Worm (Caenorhabditis elegans) whole organism, young adult: ENCODE measurements around the gene srw-108.

Experiments used
- C06A6.2 ChIP-seq: fragments of 200-800 bp; sonication (Bioruptor generic); conservative IDR thresholded peaks from 2 replicates; pipeline ENCODE4 v1.3.6; 2022; ENCODE audit warnings: missing genetic modification characterization, missing compliant biosample characterization
- F23B12.7 ChIP-seq: sonication (generic microtip); optimal IDR thresholded peaks from 2 replicates; lab custom pipeline; 2017; ENCODE audit warnings: missing genetic modification characterization, mild to moderate bottlenecking, missing compliant biosample characterization, antibody characterized with exemption, moderate library complexity; ENCODE audit not compliant: insufficient read depth
- F55B11.4 ChIP-seq: sonication (generic microtip); optimal IDR thresholded peaks from 2 replicates; lab custom pipeline; 2016; ENCODE audit warnings: missing compliant biosample characterization, missing genetic modification characterization, borderline replicate concordance; ENCODE audit not compliant: insufficient read depth
- F57A8.1 ChIP-seq: fragments of 200-800 bp; sonication (Bioruptor generic); optimal IDR thresholded peaks from 2 replicates; lab custom pipeline; 2018; ENCODE audit warnings: mild to moderate bottlenecking, missing genetic modification characterization, moderate library complexity, missing compliant biosample characterization
- F57C9.4 ChIP-seq: sonication (generic microtip); optimal IDR thresholded peaks from 2 replicates; lab custom pipeline; 2017; ENCODE audit warnings: mild to moderate bottlenecking, missing genetic modification characterization, missing compliant biosample characterization
- K12H6.12 ChIP-seq: fragments of 200-800 bp; sonication (Bioruptor generic); optimal IDR thresholded peaks from 2 replicates; lab custom pipeline; 2018; ENCODE audit warnings: mild to moderate bottlenecking, missing genetic modification characterization, missing compliant biosample characterization
- T07F8.4 ChIP-seq: sonication (generic microtip); optimal IDR thresholded peaks from 2 replicates; lab custom pipeline; 2016; ENCODE audit warnings: mild to moderate bottlenecking, missing genetic modification characterization, moderate library complexity, missing compliant biosample characterization
- Y67H2A.10 ChIP-seq: fragments of 200-800 bp; sonication (Bioruptor generic); conservative IDR thresholded peaks from 2 replicates; pipeline ENCODE4 v1.3.6; 2022; ENCODE audit warnings: missing genetic modification reagents, missing genetic modification characterization, missing compliant biosample characterization
- ama-1 ChIP-seq, 3 experiments: fragments of 150-350 bp in 1 of 3; sonication (generic microtip) in 2 of 3; optimal IDR thresholded peaks; 2 replicates each; lab custom pipeline; 2014 to 2018; ENCODE audit warnings: missing biosample characterization in 2 of 3, missing genetic modification characterization in 2 of 3, missing genetic modification reagents in 2 of 3
- aptf-3 ChIP-seq: fragments of 200-800 bp; sonication (Bioruptor generic); IDR thresholded peaks from 2 replicates; pipeline ENCODE4 v1.3.6; 2022; ENCODE audit warnings: missing genetic modification characterization, missing compliant biosample characterization
- atf-7 ChIP-seq: sonication (generic microtip); optimal IDR thresholded peaks from 2 replicates; lab custom pipeline; 2017; ENCODE audit warnings: mild to moderate bottlenecking, missing genetic modification characterization, missing compliant biosample characterization
- attf-5 ChIP-seq: fragments of 200-800 bp; sonication (Bioruptor generic); optimal IDR thresholded peaks from 2 replicates; lab custom pipeline; 2018; ENCODE audit warnings: mild to moderate bottlenecking, missing genetic modification characterization, missing compliant biosample characterization
- bed-1 ChIP-seq: fragments of 200-800 bp; sonication (Bioruptor generic); IDR thresholded peaks from 2 replicates; pipeline ENCODE4 v1.3.6; 2022; ENCODE audit warnings: missing genetic modification reagents, missing genetic modification characterization, missing compliant biosample characterization
- bed-2 ChIP-seq: fragments of 200-800 bp; sonication (Bioruptor generic); IDR thresholded peaks from 2 replicates; pipeline ENCODE4 v1.3.6; 2022; ENCODE audit warnings: missing genetic modification reagents, missing genetic modification characterization, missing compliant biosample characterization
- cebp-2 ChIP-seq: fragments of 200-800 bp; sonication (Bioruptor generic); IDR thresholded peaks from 2 replicates; pipeline ENCODE4 v1.3.6; 2022; ENCODE audit warnings: missing genetic modification characterization, missing compliant biosample characterization
- ceh-79 ChIP-seq: sonication (generic microtip); optimal IDR thresholded peaks from 2 replicates; lab custom pipeline; 2017; ENCODE audit warnings: mild to moderate bottlenecking, missing genetic modification characterization, missing compliant biosample characterization
- dox-1 ChIP-seq: fragments of 200-800 bp; sonication (Bioruptor generic); IDR thresholded peaks from 2 replicates; pipeline ENCODE4 v1.3.6; 2022; ENCODE audit warnings: missing genetic modification reagents, missing genetic modification characterization, missing compliant biosample characterization
- dpff-1 ChIP-seq: sonication (generic microtip); optimal IDR thresholded peaks from 2 replicates; lab custom pipeline; 2017; ENCODE audit warnings: mild to moderate bottlenecking, missing genetic modification characterization, missing compliant biosample characterization
- efl-1 ChIP-seq: fragments of 150-350 bp; optimal IDR thresholded peaks from 2 replicates; lab custom pipeline; 2014; ENCODE audit warnings: missing biosample characterization, missing genetic modification reagents, missing genetic modification characterization
- egrh-3 ChIP-seq: fragments of 200-800 bp; sonication (Bioruptor generic); IDR thresholded peaks from 2 replicates; pipeline ENCODE4 v1.3.6; 2022; ENCODE audit warnings: missing genetic modification reagents, missing genetic modification characterization, missing compliant biosample characterization
- fkh-3 ChIP-seq: sonication (generic microtip); optimal IDR thresholded peaks from 2 replicates; lab custom pipeline; 2016; ENCODE audit warnings: mild to moderate bottlenecking, missing genetic modification characterization, missing compliant biosample characterization
- gei-17 ChIP-seq: fragments of 200-800 bp; sonication (Bioruptor generic); optimal IDR thresholded peaks from 2 replicates; lab custom pipeline; 2018; ENCODE audit warnings: mild to moderate bottlenecking, missing genetic modification characterization, missing compliant biosample characterization
- hlh-12 ChIP-seq: sonication (generic microtip); optimal IDR thresholded peaks from 2 replicates; lab custom pipeline; 2016; ENCODE audit warnings: missing genetic modification characterization, missing compliant biosample characterization
- hmg-1.2 ChIP-seq: fragments of 200-800 bp; sonication (Bioruptor generic); IDR thresholded peaks from 2 replicates; pipeline ENCODE4 v1.3.6; 2022; ENCODE audit warnings: missing genetic modification reagents, missing genetic modification characterization, missing compliant biosample characterization
- hmg-20 ChIP-seq: fragments of 200-800 bp; sonication (Bioruptor generic); IDR thresholded peaks from 2 replicates; pipeline ENCODE4 v1.3.6; 2022; ENCODE audit warnings: missing genetic modification reagents, missing genetic modification characterization, missing compliant biosample characterization
- lin-54 ChIP-seq: fragments of 200-800 bp; sonication (Bioruptor generic); optimal IDR thresholded peaks from 2 replicates; lab custom pipeline; 2018; ENCODE audit warnings: mild to moderate bottlenecking, missing genetic modification characterization, missing compliant biosample characterization
- mcd-1 ChIP-seq: fragments of 200-800 bp; sonication (Bioruptor generic); IDR thresholded peaks from 2 replicates; pipeline ENCODE4 v1.3.6; 2022; ENCODE audit warnings: missing genetic modification reagents, missing genetic modification characterization, missing compliant biosample characterization
- mel-28 ChIP-seq: sonication (generic microtip); optimal IDR thresholded peaks from 2 replicates; lab custom pipeline; 2016; ENCODE audit warnings: borderline replicate concordance, mild to moderate bottlenecking, missing genetic modification characterization, missing compliant biosample characterization
- nfya-1 ChIP-seq: sonication (generic microtip); optimal IDR thresholded peaks from 2 replicates; lab custom pipeline; 2017; ENCODE audit warnings: antibody characterized with exemption, missing compliant biosample characterization, missing genetic modification characterization, borderline replicate concordance; ENCODE audit not compliant: insufficient read depth
- nhr-120 ChIP-seq: fragments of 200-800 bp; sonication (Bioruptor generic); IDR thresholded peaks from 2 replicates; pipeline ENCODE4 v1.3.6; 2022; ENCODE audit warnings: missing genetic modification characterization, missing compliant biosample characterization
- nhr-179 ChIP-seq: sonication (generic microtip); optimal IDR thresholded peaks from 2 replicates; lab custom pipeline; 2016; ENCODE audit warnings: mild to moderate bottlenecking, missing genetic modification characterization, missing compliant biosample characterization
- nhr-80 ChIP-seq: sonication (generic microtip); optimal IDR thresholded peaks from 2 replicates; lab custom pipeline; 2016; ENCODE audit warnings: missing genetic modification characterization, missing compliant biosample characterization
- pbrm-1 ChIP-seq: fragments of 200-800 bp; sonication (Bioruptor generic); IDR thresholded peaks from 2 replicates; pipeline ENCODE4 v1.3.6; 2022; ENCODE audit warnings: missing genetic modification reagents, missing genetic modification characterization, missing compliant biosample characterization
- rcor-1 ChIP-seq: fragments of 200-800 bp; sonication (Bioruptor generic); IDR thresholded peaks from 2 replicates; pipeline ENCODE4 v1.3.6; 2022; ENCODE audit warnings: missing genetic modification reagents, missing genetic modification characterization, missing compliant biosample characterization
- repo-1 ChIP-seq: sonication (generic microtip); optimal IDR thresholded peaks from 2 replicates; lab custom pipeline; 2017; ENCODE audit warnings: mild to moderate bottlenecking, missing genetic modification characterization, missing compliant biosample characterization
- sdz-38 ChIP-seq: sonication (generic microtip); optimal IDR thresholded peaks from 2 replicates; lab custom pipeline; 2016; ENCODE audit warnings: missing genotype, missing genetic modification characterization, missing compliant biosample characterization
- snpc-1.3 ChIP-seq: sonication (generic microtip); optimal IDR thresholded peaks from 2 replicates; lab custom pipeline; 2017; ENCODE audit warnings: missing genetic modification characterization, mild to moderate bottlenecking, missing compliant biosample characterization, antibody characterized with exemption, moderate library complexity, missing genotype, missing genetic modification reagents; ENCODE audit not compliant: insufficient read depth
- tbp1 ChIP-seq: fragments of 200-800 bp; sonication (Bioruptor generic); optimal IDR thresholded peaks from 2 replicates; lab custom pipeline; 2018; ENCODE audit warnings: mild to moderate bottlenecking, missing genetic modification characterization, missing compliant biosample characterization
- tlf-1 ChIP-seq: fragments of 200-800 bp; sonication (Bioruptor generic); optimal IDR thresholded peaks from 2 replicates; lab custom pipeline; 2018; ENCODE audit warnings: mild to moderate bottlenecking, missing genetic modification characterization, missing compliant biosample characterization
- xnd-1 ChIP-seq: sonication (generic microtip); optimal IDR thresholded peaks from 2 replicates; lab custom pipeline; 2016; ENCODE audit warnings: missing genotype, missing genetic modification reagents, missing genetic modification characterization, missing compliant biosample characterization

The srw-108 gene

DNA sequence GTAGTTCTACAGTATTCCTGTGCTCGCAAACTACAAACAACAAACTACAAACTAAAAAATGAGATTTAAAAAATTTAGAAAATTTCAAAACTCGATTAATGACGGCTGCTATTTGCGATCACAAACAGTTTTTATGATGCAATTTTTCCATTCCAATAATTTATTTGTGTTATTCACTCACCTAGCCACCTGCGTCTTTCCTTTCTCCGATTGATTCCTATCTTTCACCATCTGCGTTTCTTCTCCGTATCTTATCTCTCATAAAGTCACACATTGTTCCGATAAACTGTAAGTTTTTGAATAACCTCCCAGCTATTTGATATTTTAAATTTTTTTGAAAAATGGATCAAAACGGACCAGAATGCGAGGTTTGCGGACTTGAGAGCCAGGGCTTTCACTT is 6.5 kb downstream of the srw-108 start, which contains the start of gene nhr-132:
Gene nhr-132, plus strand, starts transcription at position 271 of the 400 bp plus-strand sequence.
- TF ChIP-seq hmg-1.2 (peak; percentile 66; the same call in 1 of the 2 replicates), Y67H2A.10 (GFP tag; lab: Robert Waterston, UW) (no peak), T07F8.4 (tag; lab: Kevin White, UChicago) (no peak), bed-2 (no peak), atf-7 (tag; lab: Kevin White, UChicago) (no peak), nhr-80 (tag; lab: Kevin White, UChicago) (peak; percentile 47), F57C9.4 (tag; lab: Kevin White, UChicago) (no peak), attf-5 (peak; percentile 30)

DNA sequence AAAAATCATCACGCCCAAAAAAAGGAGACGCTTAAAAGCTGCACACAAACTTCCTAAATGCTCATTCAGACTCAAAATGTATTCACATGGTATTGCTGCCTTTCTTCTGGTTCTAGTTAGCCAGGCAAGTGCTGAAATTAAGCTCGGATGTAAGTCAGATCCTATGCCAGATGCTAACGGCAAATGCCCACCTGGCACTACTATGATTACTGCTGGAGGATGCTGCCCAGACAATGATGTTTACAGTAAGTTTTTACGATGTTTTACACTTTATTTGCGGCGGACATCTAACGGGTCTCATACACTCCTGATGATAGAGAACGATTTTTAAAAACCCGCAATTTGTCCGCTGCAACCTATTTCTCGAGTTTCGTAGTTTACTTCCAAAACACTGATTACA is 8.9 kb downstream of the srw-108 start, which contains the start of gene C14C6.5:
Gene C14C6.5, plus strand, starts transcription at position 58 of the 400 bp plus-strand sequence.
- TF ChIP-seq K12H6.12 (tag; lab: Kevin White, UChicago) (no peak), fkh-3 (tag; lab: Kevin White, UChicago) (no peak), mel-28 (tag; lab: Kevin White, UChicago) (no peak), tlf-1 (GFP tag; lab: Kevin White, UChicago) (no peak), hlh-12 (tag; lab: Kevin White, UChicago) (no peak)

DNA sequence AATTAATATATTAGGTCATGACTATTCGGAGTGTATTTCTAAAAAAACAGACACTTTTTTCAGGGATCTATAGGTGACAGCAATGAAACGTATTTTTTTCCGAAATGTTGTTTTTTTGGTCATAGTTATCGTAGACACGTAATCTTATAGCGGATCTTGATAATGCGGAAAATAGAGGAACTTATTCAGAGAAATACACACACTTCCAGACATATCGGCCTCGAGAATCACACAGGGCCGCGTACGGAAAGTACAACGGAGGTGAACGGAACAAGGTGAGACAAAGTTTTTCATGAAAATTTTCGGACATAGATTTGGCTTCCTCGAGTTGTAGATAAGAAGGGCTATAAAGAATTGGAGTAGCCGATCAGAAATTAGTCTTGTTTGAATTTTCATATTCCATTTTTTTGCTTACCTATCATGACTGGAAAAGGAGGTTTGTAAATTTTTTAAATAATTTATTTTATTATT is 11.4 kb downstream of the srw-108 start, which contains the start of gene nhr-155:
Gene nhr-155, plus strand, starts transcription at position 421 of the 471 bp plus-strand sequence.
- TF ChIP-seq xnd-1 (tag; lab: Kevin White, UChicago) (no peak), cebp-2 (no peak), dpff-1 (tag; lab: Kevin White, UChicago) (no peak), mel-28 (tag; lab: Kevin White, UChicago) (no peak), sdz-38 (tag; lab: Kevin White, UChicago) (no peak), egrh-3 (GFP tag; lab: Robert Waterston, UW) (no peak)
- TF ChIP-seq, all 124 proteins: peak for 0

DNA sequence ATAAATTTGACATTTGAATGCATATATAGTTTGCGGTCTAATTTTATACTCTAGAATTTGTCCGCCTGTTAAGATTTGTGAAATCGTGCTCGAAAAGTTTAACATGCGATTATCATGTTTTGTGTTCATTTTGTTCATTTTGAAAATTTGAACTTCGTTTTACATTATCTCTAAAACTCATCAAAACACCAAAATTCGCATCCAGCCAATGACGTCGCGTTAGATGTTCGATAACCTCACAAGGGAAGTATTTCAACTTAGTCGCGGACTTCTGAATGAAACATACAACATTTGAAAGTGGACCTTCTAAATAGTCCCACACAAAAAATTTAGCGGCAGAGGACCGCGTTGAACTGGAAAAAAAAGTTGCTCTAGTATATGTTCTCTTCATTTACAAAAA is 13.8 kb downstream of the srw-108 start:
- TF ChIP-seq aptf-3 (GFP tag; lab: Robert Waterston, UW) (no peak), C06A6.2 (GFP tag; lab: Robert Waterston, UW) (no peak), gei-17 (GFP tag; lab: Kevin White, UChicago) (no peak), hmg-20 (GFP tag; lab: Robert Waterston, UW) (no peak), T07F8.4 (tag; lab: Kevin White, UChicago) (no peak), F57A8.1 (no peak), egrh-3 (GFP tag; lab: Robert Waterston, UW) (no peak), tbp1 (no peak)

DNA sequence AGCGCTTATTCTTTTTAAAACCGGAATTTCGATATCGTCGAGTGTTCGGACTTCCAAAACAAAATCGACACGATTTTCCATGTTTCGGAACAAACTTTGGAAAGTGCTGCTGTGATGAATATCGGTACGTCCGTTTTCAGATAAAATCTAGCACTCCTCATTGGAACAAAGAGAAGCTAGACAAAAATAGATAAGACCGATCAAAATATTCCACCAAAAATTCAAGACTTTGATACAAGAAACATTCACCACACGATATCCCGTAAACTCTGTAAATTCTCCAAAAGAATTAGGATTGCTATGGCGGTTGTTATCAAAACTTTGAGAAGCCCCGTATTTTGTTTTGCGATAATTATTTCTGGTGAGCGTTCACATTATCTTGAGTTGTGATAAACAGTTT is 15.5 kb downstream of the srw-108 start, which contains the start of gene C14C6.3:
Gene C14C6.3, plus strand, starts transcription at position 301 of the 400 bp plus-strand sequence.
- TF ChIP-seq F23B12.7 (tag; lab: Kevin White, UChicago): no peak
- no peak for TF ChIP-seq efl-1 (GFP tag; lab: Kevin White, UChicago)
- TF ChIP-seq pbrm-1 (GFP tag; lab: Robert Waterston, UW): no peak
- no peak for TF ChIP-seq tbp1
- TF ChIP-seq lin-54 (GFP tag; lab: Kevin White, UChicago): no peak
- no peak for TF ChIP-seq hmg-20 (GFP tag; lab: Robert Waterston, UW)
- no peak for TF ChIP-seq mcd-1 (GFP tag; lab: Robert Waterston, UW)
- TF ChIP-seq ama-1 (optimal IDR thresholded peaks at IDR 0.05; lab: Kevin White, UChicago): no peak
- TF ChIP-seq ama-1 (GFP tag; optimal IDR thresholded peaks at IDR 0.05; lab: Kevin White, UChicago): no peak
- no peak for TF ChIP-seq nfya-1 (tag; lab: Kevin White, UChicago)
- no peak for TF ChIP-seq dox-1 (GFP tag; lab: Robert Waterston, UW)
- TF ChIP-seq nhr-120: no peak
- TF ChIP-seq nhr-179 (tag; lab: Kevin White, UChicago): no peak
- TF ChIP-seq bed-1 (GFP tag; lab: Robert Waterston, UW): no peak
- TF ChIP-seq repo-1 (tag; lab: Kevin White, UChicago): no peak
- no peak for TF ChIP-seq xnd-1 (tag; lab: Kevin White, UChicago)
- no peak for TF ChIP-seq F55B11.4 (tag; lab: Kevin White, UChicago)
- TF ChIP-seq rcor-1: no peak
- TF ChIP-seq ceh-79 (tag; lab: Kevin White, UChicago): no peak
- TF ChIP-seq T07F8.4 (tag; lab: Kevin White, UChicago): no peak
- no peak for TF ChIP-seq snpc-1.3 (tag; lab: Kevin White, UChicago)
